Worm (Caenorhabditis elegans) whole organism, young adult: Measurements from ENCODE around the gene C01G10.1.

ENCODE experiments used
- B0336.3 ChIP-seq: fragments of 200-800 bp; sonication (Bioruptor generic); IDR thresholded peaks from 2 replicates; pipeline ENCODE4 v1.3.6; 2022; ENCODE audit warnings: missing genetic modification characterization, missing compliant biosample characterization
- C06A6.2 ChIP-seq: fragments of 200-800 bp; sonication (Bioruptor generic); conservative IDR thresholded peaks from 2 replicates; pipeline ENCODE4 v1.3.6; 2022; ENCODE audit warnings: missing genetic modification characterization, missing compliant biosample characterization
- F52B5.7 ChIP-seq: sonication (generic microtip); optimal IDR thresholded peaks from 2 replicates; lab custom pipeline; 2016; ENCODE audit warnings: mild to moderate bottlenecking, missing genetic modification characterization, missing compliant biosample characterization
- K11D2.4 ChIP-seq: fragments of 200-800 bp; sonication (Bioruptor generic); IDR thresholded peaks from 2 replicates; pipeline ENCODE4 v1.3.6; 2022; ENCODE audit warnings: missing genetic modification reagents, missing genetic modification characterization, missing compliant biosample characterization
- T07F8.4 ChIP-seq: sonication (generic microtip); optimal IDR thresholded peaks from 2 replicates; lab custom pipeline; 2016; ENCODE audit warnings: mild to moderate bottlenecking, missing genetic modification characterization, moderate library complexity, missing compliant biosample characterization
- Y53F4B.3 ChIP-seq: fragments of 200-800 bp; sonication (Bioruptor generic); IDR thresholded peaks from 2 replicates; pipeline ENCODE4 v1.3.6; 2022; ENCODE audit warnings: missing genetic modification reagents, missing genetic modification characterization, missing compliant biosample characterization
- Y56A3A.18 ChIP-seq: fragments of 200-800 bp; sonication (Bioruptor generic); IDR thresholded peaks from 2 replicates; pipeline ENCODE4 v1.3.6; 2022; ENCODE audit warnings: missing genetic modification reagents, missing genetic modification characterization, missing compliant biosample characterization
- Y95B8A.8 ChIP-seq: fragments of 200-800 bp; sonication (Bioruptor generic); IDR thresholded peaks from 2 replicates; pipeline ENCODE4 v1.3.6; 2022; ENCODE audit warnings: missing genetic modification reagents, missing genetic modification characterization, missing compliant biosample characterization
- ama-1 ChIP-seq, 3 experiments: fragments of 150-350 bp in 1 of 3; sonication (generic microtip) in 2 of 3; optimal IDR thresholded peaks; 2 replicates each; lab custom pipeline; 2014 to 2018; ENCODE audit warnings: missing biosample characterization in 2 of 3, missing genetic modification characterization in 2 of 3, missing genetic modification reagents in 2 of 3
- aptf-3 ChIP-seq: fragments of 200-800 bp; sonication (Bioruptor generic); IDR thresholded peaks from 2 replicates; pipeline ENCODE4 v1.3.6; 2022; ENCODE audit warnings: missing genetic modification characterization, missing compliant biosample characterization
- attf-3 ChIP-seq: fragments of 200-800 bp; sonication (Bioruptor generic); conservative IDR thresholded peaks from 2 replicates; pipeline ENCODE4 v1.3.6; 2022; ENCODE audit warnings: missing genetic modification reagents, missing genetic modification characterization, missing compliant biosample characterization
- attf-6 ChIP-seq: fragments of 200-800 bp; sonication (Bioruptor generic); IDR thresholded peaks from 2 replicates; pipeline ENCODE4 v1.3.6; 2022; ENCODE audit warnings: missing genetic modification reagents, missing genetic modification characterization, missing compliant biosample characterization
- bed-1 ChIP-seq: fragments of 200-800 bp; sonication (Bioruptor generic); IDR thresholded peaks from 2 replicates; pipeline ENCODE4 v1.3.6; 2022; ENCODE audit warnings: missing genetic modification reagents, missing genetic modification characterization, missing compliant biosample characterization
- bed-2 ChIP-seq: fragments of 200-800 bp; sonication (Bioruptor generic); IDR thresholded peaks from 2 replicates; pipeline ENCODE4 v1.3.6; 2022; ENCODE audit warnings: missing genetic modification reagents, missing genetic modification characterization, missing compliant biosample characterization
- cebp-1 ChIP-seq, 2 experiments: fragments of 200-800 bp in 1 of 2; sonication (Bioruptor generic) in 1 of 2; sonication (generic microtip) in 1 of 2; IDR thresholded peaks in 1 of 2; optimal IDR thresholded peaks in 1 of 2; 2 replicates each; pipeline versions ENCODE4 v1.3.6 to Lab custom; 2017 to 2022; ENCODE audit warnings: missing compliant biosample characterization in 2 of 2, missing genetic modification characterization in 2 of 2, mild to moderate bottlenecking in 1 of 2, missing genetic modification reagents in 1 of 2, moderate library complexity in 1 of 2
- ceh-100 ChIP-seq: fragments of 200-800 bp; sonication (Bioruptor generic); IDR thresholded peaks from 2 replicates; pipeline ENCODE4 v1.3.6; 2022; ENCODE audit warnings: missing genetic modification reagents, missing genetic modification characterization, missing compliant biosample characterization
- ceh-27 ChIP-seq: fragments of 200-800 bp; sonication (Bioruptor generic); optimal IDR thresholded peaks from 2 replicates; lab custom pipeline; 2018; ENCODE audit warnings: mild to moderate bottlenecking, missing genetic modification characterization, moderate library complexity, missing compliant biosample characterization
- ceh-79 ChIP-seq: sonication (generic microtip); optimal IDR thresholded peaks from 2 replicates; lab custom pipeline; 2017; ENCODE audit warnings: mild to moderate bottlenecking, missing genetic modification characterization, missing compliant biosample characterization
- ceh-91 ChIP-seq: fragments of 200-800 bp; sonication (Bioruptor generic); IDR thresholded peaks from 2 replicates; pipeline ENCODE4 v1.3.6; 2022; ENCODE audit warnings: missing genetic modification reagents, missing genetic modification characterization, missing compliant biosample characterization
- chd-7 ChIP-seq: sonication (generic microtip); optimal IDR thresholded peaks from 2 replicates; lab custom pipeline; 2016; ENCODE audit warnings: mild to moderate bottlenecking, missing genetic modification characterization, moderate library complexity, missing compliant biosample characterization
- dpff-1 ChIP-seq: sonication (generic microtip); optimal IDR thresholded peaks from 2 replicates; lab custom pipeline; 2017; ENCODE audit warnings: mild to moderate bottlenecking, missing genetic modification characterization, missing compliant biosample characterization
- dpl-1 ChIP-seq: fragments of 150-350 bp; optimal IDR thresholded peaks from 2 replicates; lab custom pipeline; 2014; ENCODE audit warnings: missing biosample characterization, missing genetic modification reagents, missing genetic modification characterization
- efl-1 ChIP-seq: fragments of 150-350 bp; optimal IDR thresholded peaks from 2 replicates; lab custom pipeline; 2014; ENCODE audit warnings: missing biosample characterization, missing genetic modification reagents, missing genetic modification characterization
- egl-18 ChIP-seq: fragments of 200-800 bp; sonication (Bioruptor generic); IDR thresholded peaks from 2 replicates; pipeline ENCODE4 v1.3.6; 2022; ENCODE audit warnings: missing genetic modification reagents, missing genetic modification characterization, missing compliant biosample characterization
- him-1 ChIP-seq: sonication (generic microtip); optimal IDR thresholded peaks from 2 replicates; lab custom pipeline; 2016; ENCODE audit warnings: missing genotype, missing genetic modification reagents, missing genetic modification characterization, missing compliant biosample characterization
- hlh-26 ChIP-seq: fragments of 200-800 bp; sonication (Bioruptor generic); conservative IDR thresholded peaks from 2 replicates; pipeline ENCODE4 v1.3.6; 2022; ENCODE audit warnings: missing genetic modification reagents, missing genetic modification characterization, missing compliant biosample characterization
- hsf-1 ChIP-seq: fragments of 200-800 bp; sonication (Bioruptor generic); IDR thresholded peaks from 2 replicates; pipeline ENCODE4 v1.3.6; 2022; ENCODE audit warnings: missing genetic modification reagents, missing genetic modification characterization, missing compliant biosample characterization
- lin-54 ChIP-seq: fragments of 200-800 bp; sonication (Bioruptor generic); optimal IDR thresholded peaks from 2 replicates; lab custom pipeline; 2018; ENCODE audit warnings: mild to moderate bottlenecking, missing genetic modification characterization, missing compliant biosample characterization
- lsl-1 ChIP-seq: fragments of 200-800 bp; sonication (Bioruptor generic); optimal IDR thresholded peaks from 2 replicates; lab custom pipeline; 2018; ENCODE audit warnings: mild to moderate bottlenecking, missing genetic modification characterization, moderate library complexity, missing compliant biosample characterization
- madf-8 ChIP-seq: fragments of 200-800 bp; sonication (Bioruptor generic); conservative IDR thresholded peaks from 2 replicates; pipeline ENCODE4 v1.3.6; 2022; ENCODE audit warnings: missing genetic modification reagents, missing genetic modification characterization, missing compliant biosample characterization
- mcd-1 ChIP-seq: fragments of 200-800 bp; sonication (Bioruptor generic); IDR thresholded peaks from 2 replicates; pipeline ENCODE4 v1.3.6; 2022; ENCODE audit warnings: missing genetic modification reagents, missing genetic modification characterization, missing compliant biosample characterization
- mes-4 ChIP-seq: sonication (generic microtip); optimal IDR thresholded peaks from 2 replicates; lab custom pipeline; 2016; ENCODE audit warnings: missing genotype, missing genetic modification characterization, missing compliant biosample characterization
- nfyb-1 ChIP-seq: fragments of 200-800 bp; sonication (Bioruptor generic); IDR thresholded peaks from 2 replicates; pipeline ENCODE4 v1.3.6; 2022; ENCODE audit warnings: missing genetic modification reagents, missing genetic modification characterization, missing compliant biosample characterization
- nhr-120 ChIP-seq: fragments of 200-800 bp; sonication (Bioruptor generic); IDR thresholded peaks from 2 replicates; pipeline ENCODE4 v1.3.6; 2022; ENCODE audit warnings: missing genetic modification characterization, missing compliant biosample characterization
- nhr-27 ChIP-seq: fragments of 200-800 bp; sonication (Bioruptor generic); optimal IDR thresholded peaks from 2 replicates; lab custom pipeline; 2018; ENCODE audit warnings: mild to moderate bottlenecking, missing genetic modification characterization, moderate library complexity, missing compliant biosample characterization
- nhr-90 ChIP-seq: sonication (generic microtip); optimal IDR thresholded peaks from 2 replicates; lab custom pipeline; 2016; ENCODE audit warnings: missing genotype, mild to moderate bottlenecking, missing genetic modification characterization, missing compliant biosample characterization
- pbrm-1 ChIP-seq: fragments of 200-800 bp; sonication (Bioruptor generic); IDR thresholded peaks from 2 replicates; pipeline ENCODE4 v1.3.6; 2022; ENCODE audit warnings: missing genetic modification reagents, missing genetic modification characterization, missing compliant biosample characterization
- rcor-1 ChIP-seq: fragments of 200-800 bp; sonication (Bioruptor generic); IDR thresholded peaks from 2 replicates; pipeline ENCODE4 v1.3.6; 2022; ENCODE audit warnings: missing genetic modification reagents, missing genetic modification characterization, missing compliant biosample characterization
- rpc-1 ChIP-seq, 2 experiments: fragments of 150-350 bp in 1 of 2; sonication (generic microtip) in 1 of 2; optimal IDR thresholded peaks; 2 replicates each; lab custom pipeline; 2014 to 2018; ENCODE audit warnings: missing biosample characterization in 1 of 2, missing genetic modification characterization in 1 of 2, missing genetic modification reagents in 1 of 2, missing genotype in 1 of 2
- snpc-1.1 ChIP-seq: sonication (generic microtip); optimal IDR thresholded peaks from 2 replicates; lab custom pipeline; 2017; ENCODE audit warnings: missing genetic modification characterization, mild to moderate bottlenecking, missing compliant biosample characterization, antibody characterized with exemption, moderate library complexity, missing genotype, missing genetic modification reagents; ENCODE audit not compliant: insufficient read depth
- snpc-3.4 ChIP-seq: sonication (generic microtip); optimal IDR thresholded peaks from 2 replicates; lab custom pipeline; 2017; ENCODE audit warnings: missing genetic modification characterization, mild to moderate bottlenecking, missing compliant biosample characterization, antibody characterized with exemption, moderate library complexity, missing genotype, missing genetic modification reagents
- sptf-2 ChIP-seq: fragments of 200-800 bp; sonication (Bioruptor generic); optimal IDR thresholded peaks from 2 replicates; lab custom pipeline; 2018; ENCODE audit warnings: mild to moderate bottlenecking, missing genetic modification characterization, missing compliant biosample characterization
- tlf-1 ChIP-seq: fragments of 200-800 bp; sonication (Bioruptor generic); optimal IDR thresholded peaks from 2 replicates; lab custom pipeline; 2018; ENCODE audit warnings: mild to moderate bottlenecking, missing genetic modification characterization, missing compliant biosample characterization
- unc-62 ChIP-seq: fragments of 150-350 bp; optimal IDR thresholded peaks from 2 replicates; lab custom pipeline; 2014; ENCODE audit warnings: missing biosample characterization, missing genetic modification reagents, missing genetic modification characterization
- xnd-1 ChIP-seq: sonication (generic microtip); optimal IDR thresholded peaks from 2 replicates; lab custom pipeline; 2016; ENCODE audit warnings: missing genotype, missing genetic modification reagents, missing genetic modification characterization, missing compliant biosample characterization
- zfh-2 ChIP-seq: fragments of 200-800 bp; sonication (Bioruptor generic); conservative IDR thresholded peaks from 2 replicates; pipeline ENCODE4 v1.3.6; 2022; ENCODE audit warnings: missing genetic modification reagents, missing genetic modification characterization, missing compliant biosample characterization
- ztf-26 ChIP-seq: sonication (generic microtip); optimal IDR thresholded peaks from 2 replicates; lab custom pipeline; 2017; ENCODE audit warnings: missing genetic modification characterization, missing compliant biosample characterization

C01G10.1 gene

DNA sequence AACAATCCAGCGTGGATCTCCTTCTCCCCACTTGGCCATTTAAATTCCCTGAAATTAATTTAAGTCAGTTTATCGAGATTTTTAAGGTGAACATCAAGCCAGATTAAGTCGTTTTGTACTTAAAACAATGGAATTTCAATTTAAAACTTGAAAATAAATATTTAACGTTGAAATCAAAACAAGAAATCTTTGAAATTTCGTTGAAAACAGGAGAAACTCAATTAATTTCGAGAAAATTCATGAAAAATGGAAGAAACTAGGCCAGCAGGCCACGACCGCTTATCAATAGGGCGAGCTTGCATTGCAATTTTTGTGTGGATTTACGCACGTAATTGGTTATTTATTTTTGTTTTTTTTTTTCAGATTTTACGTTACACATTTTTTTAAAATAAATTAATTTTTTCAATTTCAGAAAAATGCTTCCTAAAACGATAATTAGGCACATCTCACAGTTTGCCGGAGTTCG is 14.2 kb upstream of the C01G10.1 start, which contains the start of the genes ahsa-1 and C01G10.7 (continued):
- TF ChIP-seq Y53F4B.3 (GFP tag; lab: Robert Waterston, UW) = no peak
- peak; percentile 13 for TF ChIP-seq ceh-79 (tag; lab: Kevin White, UChicago)
- TF ChIP-seq ceh-91 (GFP tag; lab: Robert Waterston, UW) = peak; percentile 90
- peak; percentile 81; the same call in 1 of the 2 replicates for TF ChIP-seq Y95B8A.8 (GFP tag; lab: Robert Waterston, UW)
- peak; percentile 87; the same call in 1 of the 2 replicates for TF ChIP-seq pbrm-1 (GFP tag; lab: Robert Waterston, UW)
- TF ChIP-seq C06A6.2 (GFP tag; lab: Robert Waterston, UW) = no peak
- no peak for TF ChIP-seq ama-1 (optimal IDR thresholded peaks at IDR 0.05; lab: Kevin White, UChicago)
- no peak for TF ChIP-seq ama-1 (GFP tag; optimal IDR thresholded peaks at IDR 0.05; lab: Kevin White, UChicago)
- no peak for TF ChIP-seq Y56A3A.18 (GFP tag; lab: Robert Waterston, UW)
- no peak for TF ChIP-seq egl-18 (GFP tag; lab: Robert Waterston, UW)
- TF ChIP-seq ceh-27 (GFP tag; lab: Kevin White, UChicago) = peak; percentile 92
- no peak for TF ChIP-seq nhr-90 (tag; lab: Kevin White, UChicago)
- peak; percentile 51 for TF ChIP-seq snpc-3.4 (tag; lab: Kevin White, UChicago)
- no peak for TF ChIP-seq bed-1 (GFP tag; lab: Robert Waterston, UW)
- TF ChIP-seq sptf-2 (GFP tag; lab: Kevin White, UChicago) = peak; percentile 41
- no peak for TF ChIP-seq nhr-120 (GFP tag; lab: Robert Waterston, UW)
- TF ChIP-seq him-1 (tag; lab: Kevin White, UChicago) = peak; percentile 26
- TF ChIP-seq snpc-1.1 (tag; lab: Kevin White, UChicago) = peak; percentile 74
- peak; percentile 82 for TF ChIP-seq lin-54 (GFP tag; lab: Kevin White, UChicago)
- TF ChIP-seq dpff-1 (tag; lab: Kevin White, UChicago) = no peak
- peak; percentile 97 for TF ChIP-seq hsf-1 (GFP tag; lab: Robert Waterston, UW)
- no peak for TF ChIP-seq hlh-26
- TF ChIP-seq tlf-1 (GFP tag; lab: Kevin White, UChicago) = peak; percentile 86
- TF ChIP-seq ceh-100 (GFP tag; lab: Robert Waterston, UW) = peak; percentile 72
- TF ChIP-seq mes-4 = no peak
- TF ChIP-seq madf-8 = peak; percentile 74
- peak; percentile 19 for TF ChIP-seq xnd-1
- TF ChIP-seq cebp-1 (GFP tag; IDR thresholded peaks at IDR 0.05; lab: Robert Waterston, UW) = peak; percentile 72; the same call in 1 of the 2 replicates
- no peak for TF ChIP-seq cebp-1 (tag; optimal IDR thresholded peaks at IDR 0.05; lab: Kevin White, UChicago)
- peak; percentile 84 for TF ChIP-seq rcor-1 (GFP tag; lab: Robert Waterston, UW)
- TF ChIP-seq T07F8.4 = peak; percentile 24
- peak; percentile 46 for TF ChIP-seq ztf-26 (tag; lab: Kevin White, UChicago)
- 0 out of 2 replicates have a peak, but pooled peaks have one; percentile 55 for TF ChIP-seq K11D2.4 (GFP tag; lab: Robert Waterston, UW)
- TF ChIP-seq bed-2 (GFP tag; lab: Robert Waterston, UW) = peak; percentile 94
- TF ChIP-seq nhr-27 = no peak
- peak; percentile 68 for TF ChIP-seq lsl-1 (GFP tag; lab: Kevin White, UChicago)
- TF ChIP-seq aptf-3 = no peak
- peak; percentile 69 for TF ChIP-seq attf-3
- no peak for TF ChIP-seq zfh-2 (GFP tag; lab: Robert Waterston, UW)
- peak; percentile 98 for TF ChIP-seq mcd-1 (GFP tag; lab: Robert Waterston, UW)
- no peak for TF ChIP-seq dpl-1
- no peak for TF ChIP-seq F52B5.7 (tag; lab: Kevin White, UChicago)
- peak; percentile 31 for TF ChIP-seq rpc-1 (optimal IDR thresholded peaks at IDR 0.05; lab: Kevin White, UChicago)
- TF ChIP-seq rpc-1 (tag; optimal IDR thresholded peaks at IDR 0.05; lab: Kevin White, UChicago) = no peak
- no peak for TF ChIP-seq B0336.3 (GFP tag; lab: Robert Waterston, UW)
- TF ChIP-seq efl-1 (GFP tag; lab: Kevin White, UChicago) = peak; percentile 57
- TF ChIP-seq attf-6 (GFP tag; lab: Robert Waterston, UW) = no peak
- TF ChIP-seq chd-7 (tag; lab: Kevin White, UChicago) = no peak
- no peak; the same call in 1 of the 2 replicates for TF ChIP-seq nfyb-1 (GFP tag; lab: Robert Waterston, UW)
- no peak for TF ChIP-seq unc-62
